Fruit fly (Drosophila melanogaster) whole organism: ENCODE measurements around the gene CG10516.

Experiments
- CG8478 ChIP-seq: fragments of >200 bp; optimal IDR thresholded peaks from 2 replicates; lab custom pipeline; 2018; ENCODE audit warnings: inconsistent platforms
- Dll ChIP-seq: fragments of >200 bp; optimal IDR thresholded peaks from 2 replicates; lab custom pipeline; 2017

- TF ChIP-seq CG8478 (no peak), Dll (lab: Kevin White, UChicago) (no peak)
Observed at dm6 chr3L:16012315-16012950, 44.4 kb downstream of the CG10516 start.
